Worm (Caenorhabditis elegans) whole organism, late embryonic: Measurements from ENCODE around the gene srr-6.

Experiments used
- ahr-1 ChIP-seq: sonication (generic microtip); optimal IDR thresholded peaks from 2 replicates; lab custom pipeline; 2016; ENCODE audit warnings: missing genetic modification characterization, missing compliant biosample characterization
- ama-1 ChIP-seq: fragments of 150-350 bp; optimal IDR thresholded peaks from 2 replicates; lab custom pipeline; 2014
- nfya-1 ChIP-seq: sonication (generic microtip); optimal IDR thresholded peaks from 2 replicates; lab custom pipeline; 2017; ENCODE audit warnings: missing genetic modification characterization, mild to moderate bottlenecking, missing compliant biosample characterization, antibody characterized with exemption, moderate library complexity
- tbx-2 ChIP-seq: sonication (generic microtip); optimal IDR thresholded peaks from 2 replicates; lab custom pipeline; 2016; ENCODE audit warnings: missing genetic modification characterization, missing compliant biosample characterization

DNA sequence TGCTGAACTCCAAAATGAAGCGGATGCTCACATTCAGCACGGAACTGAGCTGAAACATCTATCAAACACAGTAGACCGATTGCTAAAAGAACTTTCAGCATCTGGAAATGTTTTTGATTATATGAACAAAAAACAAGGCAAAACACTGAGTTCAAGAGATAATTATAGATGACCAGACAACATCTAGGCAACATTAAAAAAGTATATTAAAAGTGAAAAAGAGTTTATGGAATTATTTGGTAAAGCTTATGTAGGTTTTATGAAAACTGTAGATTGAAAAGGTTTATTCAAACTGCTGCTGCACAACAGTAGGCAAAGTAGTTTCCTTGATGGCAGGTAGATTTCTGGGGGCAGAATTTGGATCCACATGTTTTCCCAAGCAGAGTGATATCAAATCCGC, 23.8 kb downstream of the srr-6 start, which contains the start of gene K11D12.7:
- TF ChIP-seq ahr-1 (tag; lab: Kevin White, UChicago): no peak
- TF ChIP-seq nfya-1 (tag; lab: Kevin White, UChicago): no peak
- no peak for TF ChIP-seq tbx-2
- no peak for TF ChIP-seq ama-1 (lab: Kevin White, UChicago)
